Worm (Caenorhabditis elegans): ENCODE data around the gene gtap-2.

- TF ChIP-seq fos-1 (tag; optimal IDR thresholded peaks at IDR 0.05) (no peak), ama-1 (optimal IDR thresholded peaks at IDR 0.05) (no peak), F13H6.1 (tag; optimal IDR thresholded peaks at IDR 0.05) (no peak), nhr-237 (tag; optimal IDR thresholded peaks at IDR 0.05) (no peak), Y55F3AM.14 (GFP tag; optimal IDR thresholded peaks at IDR 0.05) (no peak), lin-11 (tag; optimal IDR thresholded peaks at IDR 0.05) (no peak), elt-1 (tag; optimal IDR thresholded peaks at IDR 0.05) (no peak), unc-62 (GFP tag; optimal IDR thresholded peaks at IDR 0.05) (no peak), unc-39 (tag; optimal IDR thresholded peaks at IDR 0.05) (no peak), nhr-11 (tag; optimal IDR thresholded peaks at IDR 0.05) (no peak)
Observed at ce11 chrIII:9768023-9768422, 40.3 kb upstream of the gtap-2 start.

All from whole organism, L2 larva.